Fruit fly (Drosophila melanogaster) whole organism, prepupa: Measurements from ENCODE around the gene slmo.

Experiments
- CG10631 ChIP-seq: fragments of 200-800 bp; sonication (Bioruptor generic); optimal IDR thresholded peaks from 2 replicates; lab custom pipeline; 2016; ENCODE audit warnings: missing biosample characterization, missing genetic modification characterization
- CG10669 ChIP-seq: fragments of 200-800 bp; sonication (Bioruptor generic); optimal IDR thresholded peaks from 3 replicates; lab custom pipeline; 2018; ENCODE audit warnings: missing biosample characterization, mild to moderate bottlenecking, missing genetic modification characterization, moderate library complexity
- CG11762 ChIP-seq: fragments of 200-800 bp; sonication (Bioruptor generic); optimal IDR thresholded peaks from 3 replicates; lab custom pipeline; 2016; ENCODE audit warnings: missing biosample characterization, missing genetic modification characterization; ENCODE audit not compliant: insufficient read depth
- CG1621 ChIP-seq: fragments of 200-800 bp; sonication (Bioruptor generic); optimal IDR thresholded peaks from 3 replicates; lab custom pipeline; 2018; ENCODE audit warnings: missing biosample characterization, mild to moderate bottlenecking, missing genetic modification characterization
- CG3032 ChIP-seq: fragments of 200-800 bp; optimal IDR thresholded peaks from 2 replicates; lab custom pipeline; 2019; ENCODE audit warnings: missing biosample characterization, mild to moderate bottlenecking, missing genetic modification characterization, moderate library complexity
- CG31627 ChIP-seq: fragments of 200-800 bp; sonication (Bioruptor generic); optimal IDR thresholded peaks from 3 replicates; lab custom pipeline; 2016; ENCODE audit warnings: missing biosample characterization, missing genetic modification characterization
- CG34406 ChIP-seq: fragments of 200-800 bp; sonication (Bioruptor generic); optimal IDR thresholded peaks from 3 replicates; lab custom pipeline; 2016; ENCODE audit warnings: missing biosample characterization, missing genetic modification characterization
- CG3919 ChIP-seq: fragments of 200-800 bp; sonication (Bioruptor generic); optimal IDR thresholded peaks from 3 replicates; lab custom pipeline; 2016; ENCODE audit warnings: missing biosample characterization, missing genetic modification characterization
- CG4318 ChIP-seq: fragments of 200-800 bp; sonication (Bioruptor generic); optimal IDR thresholded peaks from 3 replicates; lab custom pipeline; 2017; ENCODE audit warnings: missing biosample characterization, mild to moderate bottlenecking, missing genetic modification characterization
- CG6163 ChIP-seq: fragments of 200-800 bp; sonication (Bioruptor generic); IDR thresholded peaks from 3 replicates; pipeline ENCODE4 v1.3.6; 2022; ENCODE audit warnings: missing biosample characterization, missing genetic modification characterization
- CG6276 ChIP-seq: fragments of 200-800 bp; sonication (Bioruptor generic); optimal IDR thresholded peaks from 2 replicates; lab custom pipeline; 2017; ENCODE audit warnings: missing biosample characterization, mild to moderate bottlenecking, missing genetic modification characterization
- CG6792 ChIP-seq: fragments of 200-800 bp; sonication (Bioruptor generic); optimal IDR thresholded peaks from 3 replicates; lab custom pipeline; 2016; ENCODE audit warnings: missing biosample characterization, missing genetic modification characterization
- CG6808 ChIP-seq: fragments of 200-800 bp; sonication (Bioruptor generic); optimal IDR thresholded peaks from 3 replicates; lab custom pipeline; 2017; ENCODE audit warnings: missing biosample characterization, missing genetic modification characterization, mild to moderate bottlenecking, moderate library complexity, missing genetic modification reagents
- CG6854 ChIP-seq: fragments of 200-800 bp; sonication (Bioruptor generic); optimal IDR thresholded peaks from 2 replicates; lab custom pipeline; 2017; ENCODE audit warnings: missing biosample characterization, mild to moderate bottlenecking, missing genetic modification characterization
- CG7368 ChIP-seq: fragments of 200-800 bp; sonication (Bioruptor generic); optimal IDR thresholded peaks from 3 replicates; lab custom pipeline; 2016; ENCODE audit warnings: missing biosample characterization, missing genetic modification characterization
- CG8119 ChIP-seq: fragments of 200-800 bp; sonication (Bioruptor generic); IDR thresholded peaks from 3 replicates; pipeline ENCODE4 v1.3.6; 2022; ENCODE audit warnings: missing biosample characterization, missing genetic modification characterization
- CG8319 ChIP-seq: fragments of 200-800 bp; sonication (Bioruptor generic); optimal IDR thresholded peaks from 3 replicates; lab custom pipeline; 2016; ENCODE audit warnings: missing biosample characterization, missing genetic modification characterization
- Eip75B ChIP-seq: fragments of 200-800 bp; sonication (Bioruptor generic); optimal IDR thresholded peaks from 3 replicates; lab custom pipeline; 2016; ENCODE audit warnings: missing biosample characterization, missing genetic modification characterization
- Eip78C ChIP-seq: fragments of 200-800 bp; sonication (Bioruptor generic); peaks from one replicate; lab custom pipeline; 2016; ENCODE audit warnings: missing biosample characterization, missing genetic modification characterization
- Eip93F ChIP-seq: fragments of 200-800 bp; sonication (Bioruptor generic); optimal IDR thresholded peaks from 2 replicates; lab custom pipeline; 2016; ENCODE audit warnings: missing biosample characterization, mild to moderate bottlenecking, missing genetic modification characterization
- Ets21C ChIP-seq: fragments of 200-800 bp; sonication (Bioruptor generic); optimal IDR thresholded peaks from 3 replicates; lab custom pipeline; 2016; ENCODE audit warnings: missing biosample characterization, missing genetic modification characterization
- Gug ChIP-seq: fragments of 200-800 bp; sonication (Bioruptor generic); IDR thresholded peaks from 2 replicates; pipeline ENCODE4 v1.3.6; 2022; ENCODE audit warnings: missing biosample characterization, missing genetic modification characterization
- Hr38 ChIP-seq: sonication (Bioruptor generic); optimal IDR thresholded peaks from 2 replicates; lab custom pipeline; 2016; ENCODE audit warnings: missing biosample characterization, missing genetic modification characterization
- Hr4 ChIP-seq: fragments of 200-800 bp; sonication (Bioruptor generic); optimal IDR thresholded peaks from 3 replicates; lab custom pipeline; 2016; ENCODE audit warnings: missing biosample characterization, missing genetic modification characterization
- OdsH ChIP-seq: fragments of 200-800 bp; sonication (Bioruptor generic); optimal IDR thresholded peaks from 3 replicates; lab custom pipeline; 2016; ENCODE audit warnings: missing biosample characterization, missing genetic modification characterization
- Smox ChIP-seq: fragments of 200-800 bp; sonication (Bioruptor generic); optimal IDR thresholded peaks from 3 replicates; lab custom pipeline; 2016; ENCODE audit warnings: missing biosample characterization, missing genetic modification characterization
- Sox102F ChIP-seq: fragments of 200-800 bp; sonication (Bioruptor generic); optimal IDR thresholded peaks from 2 replicates; lab custom pipeline; 2016; ENCODE audit warnings: missing biosample characterization, mild to moderate bottlenecking, missing genetic modification characterization
- achi ChIP-seq: fragments of 200-800 bp; sonication (Bioruptor generic); optimal IDR thresholded peaks from 3 replicates; lab custom pipeline; 2016; ENCODE audit warnings: missing biosample characterization, missing genetic modification characterization
- acj6 ChIP-seq: fragments of 200-800 bp; sonication (Bioruptor generic); optimal IDR thresholded peaks from 3 replicates; lab custom pipeline; 2016; ENCODE audit warnings: missing biosample characterization, missing genetic modification characterization
- dac ChIP-seq: fragments of 200-800 bp; sonication (Bioruptor generic); optimal IDR thresholded peaks from 2 replicates; lab custom pipeline; 2017; ENCODE audit warnings: missing biosample characterization, mild to moderate bottlenecking, missing genetic modification characterization
- dsx ChIP-seq: fragments of 200-800 bp; optimal IDR thresholded peaks from 3 replicates; lab custom pipeline; 2019; ENCODE audit warnings: missing biosample characterization, mild to moderate bottlenecking, missing genetic modification characterization, moderate library complexity; ENCODE audit not compliant: poor library complexity, severe bottlenecking
- eg ChIP-seq: fragments of 200-800 bp; sonication (Bioruptor generic); IDR thresholded peaks from 3 replicates; pipeline ENCODE4 v1.3.6; 2022; ENCODE audit warnings: missing biosample characterization, missing genetic modification characterization
- esn ChIP-seq: fragments of 200-800 bp; sonication (Bioruptor generic); optimal IDR thresholded peaks from 2 replicates; lab custom pipeline; 2016; ENCODE audit warnings: missing biosample characterization, mild to moderate bottlenecking, missing genetic modification characterization, moderate library complexity
- fd85E ChIP-seq: fragments of 200-800 bp; sonication (Bioruptor generic); optimal IDR thresholded peaks from 3 replicates; lab custom pipeline; 2016; ENCODE audit warnings: missing biosample characterization, missing genetic modification characterization
- fkh ChIP-seq: fragments of 200-800 bp; sonication (Bioruptor generic); optimal IDR thresholded peaks from 3 replicates; lab custom pipeline; 2017; ENCODE audit warnings: missing biosample characterization, mild to moderate bottlenecking, missing genetic modification characterization, moderate library complexity
- lz ChIP-seq: fragments of 200-800 bp; sonication (Bioruptor generic); optimal IDR thresholded peaks from 3 replicates; lab custom pipeline; 2016; ENCODE audit warnings: missing biosample characterization, missing genetic modification characterization
- net ChIP-seq: fragments of 200-800 bp; sonication (Bioruptor generic); optimal IDR thresholded peaks from 3 replicates; lab custom pipeline; 2016; ENCODE audit warnings: missing biosample characterization, missing genetic modification characterization
- salr ChIP-seq, 2 experiments: fragments of 200-800 bp; sonication (Bioruptor generic); optimal IDR thresholded peaks; 3 replicates each; lab custom pipeline; 2016 to 2018; ENCODE audit warnings: missing biosample characterization in 2 of 2, missing genetic modification characterization in 2 of 2, mild to moderate bottlenecking in 1 of 2
- ss ChIP-seq, 2 experiments: fragments of 200-800 bp; sonication (Bioruptor generic); optimal IDR thresholded peaks; 2 replicates in 1 of 2; 3 replicates in 1 of 2; lab custom pipeline; 2017 to 2018; ENCODE audit warnings: mild to moderate bottlenecking in 2 of 2, missing biosample characterization in 2 of 2, missing genetic modification characterization in 2 of 2, moderate library complexity in 1 of 2
- topi ChIP-seq: fragments of 200-800 bp; sonication (Bioruptor generic); optimal IDR thresholded peaks from 3 replicates; lab custom pipeline; 2016; ENCODE audit warnings: missing biosample characterization, missing genetic modification characterization

The slmo gene

dm6 chr2L:6070656-6071231 is 22.2 kb upstream of the slmo start, which contains the start of the genes CG9154 and Kr-h2 (continued):
- TF ChIP-seq Ets21C (GFP tag; lab: Kevin White, UChicago) (no peak), Eip78C (GFP tag; lab: Kevin White, UChicago) (peak; percentile 66), CG31627 (GFP tag; lab: Kevin White, UChicago) (peak; percentile 50), ss (GFP tag; optimal IDR thresholded peaks at IDR 0.05; lab: Kevin White, UChicago) (no peak), OdsH (GFP tag; lab: Kevin White, UChicago) (no peak), CG10669 (GFP tag; lab: Kevin White, UChicago) (no peak), CG11762 (no peak), lz (peak; percentile 48), CG6276 (GFP tag; lab: Kevin White, UChicago) (peak; percentile 63), CG3919 (GFP tag; lab: Kevin White, UChicago) (no peak), fkh (GFP tag; lab: Kevin White, UChicago) (peak; percentile 48), Hr4 (GFP tag; lab: Kevin White, UChicago) (no peak), CG6854 (GFP tag; lab: Kevin White, UChicago) (peak; percentile 21), CG34406 (GFP tag; lab: Kevin White, UChicago) (peak; percentile 45), dac (GFP tag; lab: Kevin White, UChicago) (no peak), salr (GFP tag; optimal IDR thresholded peaks at IDR 0.05; lab: Kevin White, UChicago) (no peak), CG3032 (peak; percentile 34), CG10631 (GFP tag; lab: Kevin White, UChicago) (peak; percentile 26), net (GFP tag; lab: Kevin White, UChicago) (no peak), dsx (GFP tag; lab: Kevin White, UChicago) (peak; percentile 14), Eip93F (no peak), Gug (GFP tag; lab: Robert Waterston, UW) (peak; percentile 59; the same call in 1 of the 2 replicates), topi (GFP tag; lab: Kevin White, UChicago) (peak; percentile 53), CG8119 (GFP tag; lab: Robert Waterston, UW) (peak; percentile 64), Hr38 (GFP tag; lab: Kevin White, UChicago) (no peak), Smox (GFP tag; lab: Kevin White, UChicago) (no peak), CG8319 (GFP tag; lab: Kevin White, UChicago) (no peak), eg (GFP tag; lab: Robert Waterston, UW) (peak; percentile 84), achi (peak; percentile 44), CG4318 (GFP tag; lab: Kevin White, UChicago) (no peak), CG6163 (GFP tag; lab: Robert Waterston, UW) (0 out of 3 replicates have a peak, but pooled peaks have one; percentile 26), Eip75B (GFP tag; lab: Kevin White, UChicago) (no peak), CG6808 (GFP tag; lab: Kevin White, UChicago) (no peak), acj6 (GFP tag; lab: Kevin White, UChicago) (no peak), CG1621 (tag; lab: Kevin White, UChicago) (no peak), Sox102F (GFP tag; lab: Kevin White, UChicago) (no peak), CG7368 (GFP tag; lab: Kevin White, UChicago) (peak; percentile 29), CG6792 (GFP tag; lab: Kevin White, UChicago) (no peak)

dm6 chr2L:6068544-6069251 is 20.2 kb upstream of the slmo start, which contains the start of the genes CG9150 and Pfdn1:
TSS of gene CG9150 (minus strand) at chr2L:6068594.
TSS of gene Pfdn1 (plus strand) at chr2L:6069079.
- TF ChIP-seq fd85E (GFP tag; lab: Kevin White, UChicago) (no peak), esn (GFP tag; lab: Kevin White, UChicago) (peak; percentile 9), Gug (GFP tag; lab: Robert Waterston, UW) (no peak), Eip78C (GFP tag; lab: Kevin White, UChicago) (peak; percentile 61), CG6163 (GFP tag; lab: Robert Waterston, UW) (no peak; the same call in 2 of the 3 replicates), dsx (GFP tag; lab: Kevin White, UChicago) (no peak)
